Worm (Caenorhabditis elegans) whole organism, late embryonic: ENCODE measurements around the gene osm-5.

Experiments used
- K02D7.2 ChIP-seq: sonication (generic microtip); optimal IDR thresholded peaks from 2 replicates; lab custom pipeline; 2017; ENCODE audit warnings: mild to moderate bottlenecking, missing genetic modification characterization, missing compliant biosample characterization
- Y22D7AL.16 ChIP-seq: sonication (generic microtip); optimal IDR thresholded peaks from 2 replicates; lab custom pipeline; 2016; ENCODE audit warnings: missing genetic modification characterization, missing compliant biosample characterization
- ceh-14 ChIP-seq: sonication (generic microtip); optimal IDR thresholded peaks from 2 replicates; lab custom pipeline; 2016; ENCODE audit warnings: missing genotype, missing genetic modification characterization, missing compliant biosample characterization
- ceh-18 ChIP-seq: sonication (generic microtip); optimal IDR thresholded peaks from 2 replicates; lab custom pipeline; 2016; ENCODE audit warnings: missing genetic modification characterization, missing compliant biosample characterization
- ceh-19 ChIP-seq: fragments of 200-800 bp; sonication (Bioruptor generic); optimal IDR thresholded peaks from 2 replicates; lab custom pipeline; 2018; ENCODE audit warnings: mild to moderate bottlenecking, missing genetic modification characterization, missing compliant biosample characterization
- ceh-2 ChIP-seq: sonication (generic microtip); optimal IDR thresholded peaks from 2 replicates; lab custom pipeline; 2016; ENCODE audit warnings: missing genotype, missing genetic modification characterization, missing compliant biosample characterization
- ceh-22 ChIP-seq: sonication (generic microtip); optimal IDR thresholded peaks from 2 replicates; lab custom pipeline; 2017; ENCODE audit warnings: missing biosample characterization, missing genetic modification characterization
- ceh-31 ChIP-seq: sonication (generic microtip); optimal IDR thresholded peaks from 2 replicates; lab custom pipeline; 2016; ENCODE audit warnings: missing genetic modification characterization, missing compliant biosample characterization
- ceh-45 ChIP-seq: fragments of 200-800 bp; sonication (Bioruptor generic); IDR thresholded peaks from 2 replicates; pipeline ENCODE4 v1.3.6; 2022; ENCODE audit warnings: missing genetic modification reagents, missing genetic modification characterization, missing compliant biosample characterization
- ceh-9 ChIP-seq: sonication (generic microtip); optimal IDR thresholded peaks from 2 replicates; lab custom pipeline; 2016; ENCODE audit warnings: mild to moderate bottlenecking, missing genetic modification characterization, inconsistent platforms, missing compliant biosample characterization
- elt-4 ChIP-seq: sonication (generic microtip); optimal IDR thresholded peaks from 2 replicates; lab custom pipeline; 2016; ENCODE audit warnings: missing genetic modification characterization, missing compliant biosample characterization
- fax-1 ChIP-seq: sonication (generic microtip); optimal IDR thresholded peaks from 2 replicates; lab custom pipeline; 2016; ENCODE audit warnings: missing genotype, missing genetic modification characterization, missing compliant biosample characterization
- gmeb-2 ChIP-seq: sonication (generic microtip); optimal IDR thresholded peaks from 2 replicates; lab custom pipeline; 2016; ENCODE audit warnings: missing genetic modification characterization, inconsistent platforms, missing compliant biosample characterization
- lim-6 ChIP-seq: sonication (generic microtip); optimal IDR thresholded peaks from 2 replicates; lab custom pipeline; 2016; ENCODE audit warnings: missing genetic modification characterization, missing compliant biosample characterization
- nhr-11 ChIP-seq: fragments of 150-350 bp; optimal IDR thresholded peaks from 2 replicates; lab custom pipeline; 2014; ENCODE audit warnings: missing biosample characterization, missing genetic modification characterization
- nhr-232 ChIP-seq: sonication (generic microtip); optimal IDR thresholded peaks from 2 replicates; lab custom pipeline; 2016; ENCODE audit warnings: missing genetic modification characterization, missing compliant biosample characterization
- pag-3 ChIP-seq: sonication (generic microtip); optimal IDR thresholded peaks from 2 replicates; lab custom pipeline; 2016; ENCODE audit warnings: missing compliant biosample characterization, missing genetic modification characterization, borderline replicate concordance
- pax-1 ChIP-seq: fragments of 150-350 bp; optimal IDR thresholded peaks from 2 replicates; lab custom pipeline; 2014; ENCODE audit warnings: missing biosample characterization, missing genetic modification characterization
- sox-2 ChIP-seq: fragments of 200-800 bp; sonication (Bioruptor generic); IDR thresholded peaks from 2 replicates; pipeline ENCODE4 v1.3.6; 2022; ENCODE audit warnings: missing genetic modification reagents, missing genetic modification characterization, missing compliant biosample characterization
- sox-4 ChIP-seq: sonication (generic microtip); optimal IDR thresholded peaks from 2 replicates; lab custom pipeline; 2017; ENCODE audit warnings: mild to moderate bottlenecking, missing genetic modification characterization, inconsistent platforms, missing compliant biosample characterization
- tbx-2 ChIP-seq: sonication (generic microtip); optimal IDR thresholded peaks from 2 replicates; lab custom pipeline; 2016; ENCODE audit warnings: missing genetic modification characterization, missing compliant biosample characterization
- unc-3 ChIP-seq, 2 experiments: fragments of 200-800 bp in 1 of 2; sonication (Bioruptor generic) in 1 of 2; sonication (generic microtip) in 1 of 2; conservative IDR thresholded peaks in 1 of 2; optimal IDR thresholded peaks in 1 of 2; 2 replicates each; pipeline versions ENCODE4 v1.3.6 to Lab custom; 2016 to 2022; ENCODE audit warnings: missing compliant biosample characterization in 2 of 2, missing genetic modification characterization in 2 of 2, missing genetic modification reagents in 1 of 2
- unc-42 ChIP-seq: sonication (generic microtip); optimal IDR thresholded peaks from 2 replicates; lab custom pipeline; 2016; ENCODE audit warnings: missing genotype, missing genetic modification characterization, missing compliant biosample characterization
- zip-5 ChIP-seq: sonication (generic microtip); optimal IDR thresholded peaks from 2 replicates; lab custom pipeline; 2016; ENCODE audit warnings: missing genetic modification characterization, missing compliant biosample characterization
- ztf-16 ChIP-seq: sonication (generic microtip); optimal IDR thresholded peaks from 2 replicates; lab custom pipeline; 2017; ENCODE audit warnings: missing genetic modification characterization, missing compliant biosample characterization

osm-5 gene

DNA sequence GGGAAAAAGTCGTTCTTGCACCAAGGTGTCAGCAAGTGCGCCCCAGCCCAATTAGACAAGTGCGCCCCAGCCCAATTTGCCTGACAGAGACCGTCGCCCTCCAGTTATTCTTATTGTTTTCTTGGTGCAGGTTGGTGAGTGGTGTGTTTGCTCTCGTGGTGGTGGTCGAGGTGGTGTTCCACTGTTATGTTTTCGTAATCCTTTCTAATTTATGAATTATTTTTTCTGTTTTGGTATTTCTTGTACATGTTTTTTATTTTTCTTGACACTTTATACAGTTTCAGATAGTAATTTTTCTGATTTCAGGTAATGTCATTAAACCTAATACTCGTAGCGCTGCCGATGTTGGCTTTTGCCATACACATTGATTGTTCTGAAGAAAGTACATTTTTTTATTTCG, 25.1 kb downstream of the osm-5 start, which contains the start of gene Y48D7A.1:
TSS of gene Y48D7A.1 (plus strand) at position 301 of the 400 bp plus-strand sequence.
- TF ChIP-seq ceh-9 (tag; lab: Kevin White, UChicago) (no peak), zip-5 (tag; lab: Kevin White, UChicago) (no peak), nhr-232 (tag; lab: Kevin White, UChicago) (no peak), ceh-22 (tag; lab: Kevin White, UChicago) (no peak), nhr-11 (tag; lab: Kevin White, UChicago) (no peak), tbx-2 (tag; lab: Kevin White, UChicago) (no peak), unc-3 (GFP tag; conservative IDR thresholded peaks at IDR 0.05; lab: Robert Waterston, UW) (no peak), unc-3 (tag; optimal IDR thresholded peaks at IDR 0.05; lab: Kevin White, UChicago) (no peak), Y22D7AL.16 (tag; lab: Kevin White, UChicago) (no peak), K02D7.2 (tag; lab: Kevin White, UChicago) (no peak), ztf-16 (tag; lab: Kevin White, UChicago) (no peak), lim-6 (no peak), pag-3 (tag; lab: Kevin White, UChicago) (no peak)

DNA sequence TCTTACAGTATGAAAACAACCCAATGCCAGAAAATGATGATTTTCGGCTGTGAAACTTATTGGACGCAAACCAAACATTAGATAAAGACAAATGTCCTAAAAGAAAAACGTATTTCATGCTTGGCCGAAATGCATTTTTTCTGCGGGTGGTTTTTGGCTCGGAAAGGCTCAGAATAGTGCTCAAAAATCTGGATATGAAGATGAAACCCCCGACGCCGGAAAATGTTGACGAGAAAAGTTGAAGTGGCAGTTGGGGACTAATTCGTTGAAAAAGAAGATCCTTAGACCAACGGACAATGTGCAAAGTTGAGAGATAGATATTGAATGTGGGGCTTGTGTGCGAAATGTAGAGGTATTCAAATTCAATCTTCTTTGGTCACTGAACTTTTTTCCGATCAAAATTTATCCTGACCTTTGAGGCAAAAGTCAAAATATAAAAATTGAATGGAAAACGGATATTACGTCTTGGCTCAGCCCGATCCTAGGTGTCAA, 34.5 kb downstream of the osm-5 start, which contains the start of gene flp-18:
TSS of gene flp-18 (minus strand) at position 51 of the 492 bp plus-strand sequence.
- no peak for TF ChIP-seq sox-4
- TF ChIP-seq zip-5 (tag; lab: Kevin White, UChicago): no peak
- TF ChIP-seq K02D7.2 (tag; lab: Kevin White, UChicago): no peak
- TF ChIP-seq sox-2 (GFP tag; lab: Robert Waterston, UW): no peak
- TF ChIP-seq pax-1: no peak
- no peak for TF ChIP-seq ceh-19 (GFP tag; lab: Kevin White, UChicago)
- TF ChIP-seq ceh-18: no peak
- no peak for TF ChIP-seq Y22D7AL.16 (tag; lab: Kevin White, UChicago)
- no peak for TF ChIP-seq pag-3 (tag; lab: Kevin White, UChicago)
- TF ChIP-seq, all 69 proteins: peak for 0

DNA sequence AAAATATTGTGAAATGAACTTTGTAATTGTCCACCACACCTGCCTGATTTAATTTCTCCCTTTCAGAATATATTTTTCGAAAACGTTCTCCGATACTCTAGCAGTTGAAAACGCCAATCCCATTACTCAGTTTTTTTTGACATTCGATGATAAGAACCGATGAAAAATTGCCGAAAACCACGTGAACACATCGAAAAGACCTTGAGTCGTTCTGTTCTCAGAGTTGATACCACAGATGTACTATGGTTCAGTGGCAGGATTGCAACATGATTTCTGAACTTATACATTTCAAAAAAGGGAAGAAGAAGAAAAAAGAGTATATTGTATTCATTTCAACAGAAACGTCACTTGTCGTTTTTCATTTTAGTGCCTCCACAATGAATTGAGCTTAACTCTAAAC, 35.9 kb downstream of the osm-5 start:
- TF ChIP-seq ceh-2 (no peak), ceh-18 (no peak), lim-6 (no peak), ceh-31 (tag; lab: Kevin White, UChicago) (no peak)

DNA sequence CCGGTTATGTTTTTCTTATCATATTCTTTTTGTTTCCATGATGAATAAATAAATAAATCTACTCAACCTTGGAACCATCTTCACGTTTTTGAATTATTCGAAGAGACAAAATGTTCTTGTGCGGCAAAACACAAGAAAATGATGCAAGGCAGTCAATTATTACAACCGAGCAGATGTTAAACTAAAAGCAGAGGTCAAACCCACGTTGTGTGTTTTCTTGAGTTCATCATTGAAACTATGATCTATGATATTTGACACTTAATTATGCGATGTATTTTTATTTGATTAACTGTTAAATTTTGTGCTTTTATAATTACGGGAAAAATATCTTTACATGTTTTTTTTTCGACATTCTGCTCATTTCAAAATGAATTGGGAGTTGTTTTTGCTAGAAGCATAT, 37.4 kb downstream of the osm-5 start:
- TF ChIP-seq ceh-18: no peak

DNA sequence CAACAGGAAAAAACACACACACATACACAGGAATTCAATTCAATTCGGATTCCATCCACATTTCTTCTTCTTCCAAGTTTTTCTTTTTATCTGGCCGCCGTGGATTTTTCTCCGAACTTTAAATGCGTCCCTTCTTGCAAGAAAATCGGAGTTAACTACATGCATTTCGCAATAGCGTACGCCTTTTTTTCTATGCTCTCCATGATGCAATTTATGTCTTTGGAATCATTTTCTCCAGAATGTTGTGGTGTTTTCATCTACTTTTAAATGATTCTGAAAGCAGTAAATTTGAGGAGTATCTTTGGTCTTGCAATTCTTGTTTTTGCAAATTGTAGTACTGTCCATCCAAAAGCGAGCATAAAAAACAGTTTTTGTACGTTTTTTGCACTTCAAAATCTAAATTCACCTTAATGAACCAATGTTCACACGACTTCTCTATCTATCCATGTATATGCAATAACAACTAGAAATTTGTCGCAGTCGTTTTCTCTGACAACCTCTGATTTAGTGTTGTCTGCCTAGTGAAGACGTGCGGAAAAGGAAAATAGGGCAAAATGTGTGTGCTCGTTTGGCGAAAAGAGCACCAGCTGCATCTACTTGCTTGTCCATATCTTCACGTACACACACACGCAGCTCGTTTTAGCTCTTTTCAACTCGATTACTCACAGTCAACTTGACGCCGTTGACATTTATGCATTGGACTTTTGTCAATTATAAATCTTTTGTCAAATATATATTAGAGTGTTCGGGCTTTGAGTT, 38.4 kb downstream of the osm-5 start:
- no peak for TF ChIP-seq elt-4
- TF ChIP-seq gmeb-2: no peak
- TF ChIP-seq unc-42 (tag; lab: Kevin White, UChicago): peak; percentile 52
- TF ChIP-seq, all 69 proteins: peak for 1

DNA sequence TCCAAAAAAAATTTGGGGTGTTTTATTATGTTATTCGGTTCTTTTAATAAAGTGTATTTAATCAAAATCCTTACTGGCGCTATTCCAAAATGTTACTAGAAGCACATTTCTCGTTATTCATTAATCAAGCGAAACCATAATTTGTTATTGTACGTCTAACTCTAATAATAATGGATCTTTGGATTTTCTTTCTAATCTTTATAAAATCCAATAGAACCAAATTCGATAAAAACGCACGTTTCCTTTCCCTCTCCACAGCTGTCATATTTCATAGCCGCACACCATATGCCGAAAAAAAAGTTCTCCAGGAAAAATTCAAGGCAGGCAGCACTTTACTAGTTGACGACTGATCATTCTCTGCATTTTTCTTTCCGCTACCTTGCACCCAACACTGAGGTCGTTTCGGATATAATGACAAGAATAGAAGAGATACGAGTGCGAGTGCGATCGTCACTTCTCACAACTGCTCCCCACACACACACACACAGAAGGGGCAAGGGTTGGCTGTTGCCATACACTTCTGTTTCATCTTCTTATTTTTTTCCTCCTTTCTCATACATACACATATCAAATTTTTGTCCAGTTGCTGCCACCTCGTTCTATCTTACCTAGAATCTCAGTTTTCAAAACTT, 39.6 kb downstream of the osm-5 start:
- TF ChIP-seq ceh-45 (GFP tag; lab: Robert Waterston, UW) (no peak), unc-42 (tag; lab: Kevin White, UChicago) (peak; percentile 69)

DNA sequence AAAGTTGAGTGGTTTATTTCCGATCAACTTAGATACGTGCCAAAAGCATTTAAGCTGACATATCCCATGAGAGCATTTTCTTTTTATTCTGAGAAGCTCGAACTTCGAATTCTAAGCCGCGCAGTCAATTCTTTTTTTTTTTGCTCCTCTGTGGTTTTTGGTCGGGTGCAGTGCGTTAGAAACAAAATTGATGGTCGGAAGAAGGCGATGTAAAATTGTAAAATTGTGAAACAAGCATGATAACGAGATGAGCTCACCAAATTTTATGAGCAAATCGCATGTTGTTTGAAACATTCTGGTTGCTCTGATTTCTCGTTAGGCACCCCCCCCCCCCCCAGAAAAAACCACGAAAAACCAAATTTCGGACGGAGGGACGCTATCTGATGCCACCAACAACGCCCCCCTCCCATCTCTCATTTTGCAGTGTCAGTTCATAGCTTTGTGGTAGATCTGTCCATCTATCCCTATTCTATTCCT, 40.6 kb downstream of the osm-5 start, which contains the start of gene aqp-7:
TSS of gene aqp-7 (plus strand) at position 427 of the 477 bp plus-strand sequence.
- no peak for TF ChIP-seq fax-1 (tag; lab: Kevin White, UChicago)
- TF ChIP-seq unc-42 (tag; lab: Kevin White, UChicago): no peak
- TF ChIP-seq ztf-16 (tag; lab: Kevin White, UChicago): no peak
- no peak for TF ChIP-seq zip-5 (tag; lab: Kevin White, UChicago)
- no peak for TF ChIP-seq ceh-14 (tag; lab: Kevin White, UChicago)
- no peak for TF ChIP-seq pax-1
- TF ChIP-seq ceh-45 (GFP tag; lab: Robert Waterston, UW): no peak
- no peak for TF ChIP-seq sox-2 (GFP tag; lab: Robert Waterston, UW)
